Worm (Caenorhabditis elegans): Measurements from ENCODE around the gene rpoa-49.

The rpoa-49 gene

DNA sequence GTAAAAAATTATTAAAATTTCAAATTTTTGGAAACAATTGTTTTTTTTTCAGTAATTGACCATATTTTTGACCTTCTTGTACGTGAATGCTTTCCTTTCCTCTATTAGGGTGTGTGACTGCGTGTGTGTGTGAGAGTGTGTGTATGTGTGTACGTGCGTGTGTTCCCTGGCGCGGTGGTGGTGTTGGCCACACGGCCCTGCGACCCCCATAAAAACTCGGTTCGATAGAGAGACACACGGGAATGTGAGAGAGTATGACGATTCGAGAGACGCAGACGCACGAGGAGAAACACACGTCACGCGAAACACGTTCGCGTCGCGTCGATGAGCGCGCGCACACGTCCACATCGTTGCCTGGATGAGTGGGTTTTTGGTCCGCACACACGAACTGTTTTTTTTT is 26.1 kb upstream of the rpoa-49 start (continued):
- TF ChIP-seq elt-2 (tag; optimal IDR thresholded peaks at IDR 0.05) (peak; percentile 28), fkh-6 (tag; optimal IDR thresholded peaks at IDR 0.05) (no peak), ceh-30 (tag; optimal IDR thresholded peaks at IDR 0.05) (no peak), hlh-8 (tag; optimal IDR thresholded peaks at IDR 0.05) (no peak), sdc-2 (tag; optimal IDR thresholded peaks at IDR 0.05) (peak; percentile 29), ceh-2 (tag; optimal IDR thresholded peaks at IDR 0.05) (no peak), hlh-30 (tag; optimal IDR thresholded peaks at IDR 0.05; ENCODE audit: insufficient read depth) (peak; percentile 87), nfya-1 (tag; optimal IDR thresholded peaks at IDR 0.05) (peak; percentile 5), pat-9 (tag; optimal IDR thresholded peaks at IDR 0.05) (no peak), sox-4 (tag; optimal IDR thresholded peaks at IDR 0.05) (peak; percentile 10), unc-42 (tag; optimal IDR thresholded peaks at IDR 0.05) (peak; percentile 17), Y22D7AL.16 (tag; optimal IDR thresholded peaks at IDR 0.05) (no peak), ceh-19 (GFP tag; optimal IDR thresholded peaks at IDR 0.05) (peak; percentile 38), ceh-31 (tag; optimal IDR thresholded peaks at IDR 0.05) (peak; percentile 74), pag-3 (tag; optimal IDR thresholded peaks at IDR 0.05; ENCODE audit: borderline replicate concordance) (no peak), tbx-2 (tag; optimal IDR thresholded peaks at IDR 0.05) (peak; percentile 54), elt-4 (tag; optimal IDR thresholded peaks at IDR 0.05) (no peak), ref-2 (tag; optimal IDR thresholded peaks at IDR 0.05) (peak; percentile 68), nhr-232 (tag; optimal IDR thresholded peaks at IDR 0.05) (no peak), K02D7.2 (tag; optimal IDR thresholded peaks at IDR 0.05) (no peak), ets-4 (tag; optimal IDR thresholded peaks at IDR 0.05) (no peak), C08G9.2 (tag; optimal IDR thresholded peaks at IDR 0.05) (peak; percentile 36)

DNA sequence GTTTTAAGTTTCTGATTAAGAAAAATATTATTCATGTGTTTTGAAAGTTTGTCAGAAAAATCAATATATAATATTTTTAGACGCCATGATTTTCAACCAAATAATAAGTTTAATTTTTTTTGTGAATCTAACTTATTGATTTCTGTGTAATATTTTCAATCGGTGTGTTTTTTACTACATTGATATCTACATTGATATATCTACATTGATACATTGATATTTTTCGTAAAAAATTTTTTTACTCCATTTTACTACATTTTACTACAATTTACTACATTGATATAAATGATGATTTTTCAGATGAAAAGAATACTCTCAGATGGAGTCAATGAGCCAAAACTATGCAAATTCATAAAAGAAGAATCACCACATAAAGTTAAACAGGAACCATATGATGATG is 25.6 kb upstream of the rpoa-49 start, which contains the start of gene gmeb-1:
Gene gmeb-1, plus strand, starts transcription at position 301 of the 400 bp plus-strand sequence.
- TF ChIP-seq hlh-30 (tag; optimal IDR thresholded peaks at IDR 0.05; ENCODE audit: insufficient read depth) (no peak), lin-11 (tag; optimal IDR thresholded peaks at IDR 0.05) (no peak), ahr-1 (tag; optimal IDR thresholded peaks at IDR 0.05) (no peak), unc-86 (tag; optimal IDR thresholded peaks at IDR 0.05) (no peak)

ce11 chrII:21953-22352 is 22.9 kb upstream of the rpoa-49 start:
- TF ChIP-seq nhr-11 (tag; optimal IDR thresholded peaks at IDR 0.05) (no peak), ttx-3 (tag; optimal IDR thresholded peaks at IDR 0.05) (no peak), eyg-1 (tag; optimal IDR thresholded peaks at IDR 0.05) (no peak), hlh-15 (tag; optimal IDR thresholded peaks at IDR 0.05) (no peak), odd-2 (tag; optimal IDR thresholded peaks at IDR 0.05) (no peak), elt-2 (tag; optimal IDR thresholded peaks at IDR 0.05) (no peak), ceh-18 (tag; optimal IDR thresholded peaks at IDR 0.05) (no peak), unc-3 (GFP tag; conservative IDR thresholded peaks at IDR 0.05) (no peak), unc-3 (tag; optimal IDR thresholded peaks at IDR 0.05) (no peak), ceh-45 (GFP tag; IDR thresholded peaks at IDR 0.05) (no peak), F13H6.1 (tag; optimal IDR thresholded peaks at IDR 0.05) (no peak), pax-1 (tag; optimal IDR thresholded peaks at IDR 0.05) (no peak), pag-3 (tag; optimal IDR thresholded peaks at IDR 0.05; ENCODE audit: borderline replicate concordance) (no peak), hlh-30 (tag; optimal IDR thresholded peaks at IDR 0.05; ENCODE audit: insufficient read depth) (no peak), madf-2 (tag; optimal IDR thresholded peaks at IDR 0.05) (no peak)

ce11 chrII:23025-23424 is 21.8 kb upstream of the rpoa-49 start, which contains the start of gene sqt-2:
sqt-2 (plus strand) TSS chrII:23325.
- no peak for TF ChIP-seq lin-11 (tag; optimal IDR thresholded peaks at IDR 0.05)
- no peak for TF ChIP-seq fkh-6 (tag; optimal IDR thresholded peaks at IDR 0.05)
- TF ChIP-seq unc-42 (tag; optimal IDR thresholded peaks at IDR 0.05): no peak
- no peak for TF ChIP-seq ceh-45 (GFP tag; IDR thresholded peaks at IDR 0.05)
- no peak for TF ChIP-seq nhr-232 (tag; optimal IDR thresholded peaks at IDR 0.05)
- TF ChIP-seq odd-2 (tag; optimal IDR thresholded peaks at IDR 0.05): no peak
